Worm (Caenorhabditis elegans): Measurements from ENCODE around the gene spot-1.

spot-1 gene

ce11 chrIII:7292569-7292968, 15.5 kb upstream of the spot-1 start:
- TF ChIP-seq let-607 (tag; optimal IDR thresholded peaks at IDR 0.05) (peak in 1 of 2 experiments; percentile 2), nhr-80 (tag; optimal IDR thresholded peaks at IDR 0.05) (peak; percentile 40), nfyb-1 (GFP tag; IDR thresholded peaks at IDR 0.05) (no peak)

ce11 chrIII:7291216-7291615, 14.1 kb upstream of the spot-1 start:
- TF ChIP-seq nfya-2 (GFP tag; IDR thresholded peaks at IDR 0.05) (no peak), mel-28 (tag; optimal IDR thresholded peaks at IDR 0.05; ENCODE audit: borderline replicate concordance) (no peak), F57C9.4 (tag; optimal IDR thresholded peaks at IDR 0.05) (no peak)

- no peak for TF ChIP-seq nhr-80 (tag; optimal IDR thresholded peaks at IDR 0.05)
- TF ChIP-seq hlh-12 (tag; optimal IDR thresholded peaks at IDR 0.05): no peak
- no peak for TF ChIP-seq rpc-1 (optimal IDR thresholded peaks at IDR 0.05)
- TF ChIP-seq rpc-1 (tag; optimal IDR thresholded peaks at IDR 0.05): no peak
- no peak for TF ChIP-seq ceh-40 (GFP tag; IDR thresholded peaks at IDR 0.05)
- TF ChIP-seq F57C9.4 (tag; optimal IDR thresholded peaks at IDR 0.05): no peak
- no peak for TF ChIP-seq madf-10 (tag; optimal IDR thresholded peaks at IDR 0.05)
- TF ChIP-seq B0035.1 (tag; optimal IDR thresholded peaks at IDR 0.05): no peak
- no peak for TF ChIP-seq snpc-1.1 (tag; optimal IDR thresholded peaks at IDR 0.05; ENCODE audit: insufficient read depth)
- no peak for TF ChIP-seq dox-1 (GFP tag; IDR thresholded peaks at IDR 0.05)
- no peak for TF ChIP-seq nhr-179 (tag; optimal IDR thresholded peaks at IDR 0.05)
- TF ChIP-seq efl-1 (GFP tag; optimal IDR thresholded peaks at IDR 0.05): no peak
- TF ChIP-seq lsy-27 (tag; optimal IDR thresholded peaks at IDR 0.05; ENCODE audit: borderline replicate concordance, insufficient read depth): no peak
- TF ChIP-seq ceh-91 (GFP tag; IDR thresholded peaks at IDR 0.05): no peak
- no peak for TF ChIP-seq attf-3 (GFP tag; conservative IDR thresholded peaks at IDR 0.05)
- no peak for TF ChIP-seq mcd-1 (GFP tag; IDR thresholded peaks at IDR 0.05)
- no peak for TF ChIP-seq nhr-90 (tag; optimal IDR thresholded peaks at IDR 0.05)
- TF ChIP-seq sptf-2 (GFP tag; optimal IDR thresholded peaks at IDR 0.05): no peak
- TF ChIP-seq F37B4.10 (GFP tag; IDR thresholded peaks at IDR 0.05): no peak
Measured at ce11 chrIII:7290462-7290861, 13.4 kb upstream of the spot-1 start, which contains the start of gene algn-11. TSS of gene algn-11 (minus strand) at chrIII:7290562.

- TF ChIP-seq sptf-2 (GFP tag; optimal IDR thresholded peaks at IDR 0.05) (no peak), let-526 (GFP tag; IDR thresholded peaks at IDR 0.05) (no peak), gei-17 (GFP tag; optimal IDR thresholded peaks at IDR 0.05) (no peak), ceh-40 (GFP tag; IDR thresholded peaks at IDR 0.05) (no peak), egl-18 (GFP tag; IDR thresholded peaks at IDR 0.05) (no peak), sdz-38 (tag; optimal IDR thresholded peaks at IDR 0.05) (no peak), ceh-58 (GFP tag; IDR thresholded peaks at IDR 0.05) (no peak), fkh-3 (tag; optimal IDR thresholded peaks at IDR 0.05) (no peak), cebp-1 (GFP tag; IDR thresholded peaks at IDR 0.05) (no peak), cebp-1 (tag; optimal IDR thresholded peaks at IDR 0.05) (no peak), pha-4 (tag; optimal IDR thresholded peaks at IDR 0.05) (no peak), nfya-1 (tag; optimal IDR thresholded peaks at IDR 0.05; ENCODE audit: borderline replicate concordance, insufficient read depth) (no peak), attf-3 (GFP tag; conservative IDR thresholded peaks at IDR 0.05) (no peak)
Measured at ce11 chrIII:7287503-7287902, 10.4 kb upstream of the spot-1 start, which contains the start of gene ykt-6. TSS of gene ykt-6 (minus strand) at chrIII:7287603.

ce11 chrIII:7285783-7286182, 8.7 kb upstream of the spot-1 start, which contains the start of gene pho-5:
TSS of gene pho-5 (minus strand) at chrIII:7285883.
- TF ChIP-seq snpc-1.3 (tag; optimal IDR thresholded peaks at IDR 0.05; ENCODE audit: insufficient read depth) (peak; percentile 9), mes-4 (tag; optimal IDR thresholded peaks at IDR 0.05) (no peak)
